Worm (Caenorhabditis elegans): Measurements from ENCODE around the gene lag-1.

DNA sequence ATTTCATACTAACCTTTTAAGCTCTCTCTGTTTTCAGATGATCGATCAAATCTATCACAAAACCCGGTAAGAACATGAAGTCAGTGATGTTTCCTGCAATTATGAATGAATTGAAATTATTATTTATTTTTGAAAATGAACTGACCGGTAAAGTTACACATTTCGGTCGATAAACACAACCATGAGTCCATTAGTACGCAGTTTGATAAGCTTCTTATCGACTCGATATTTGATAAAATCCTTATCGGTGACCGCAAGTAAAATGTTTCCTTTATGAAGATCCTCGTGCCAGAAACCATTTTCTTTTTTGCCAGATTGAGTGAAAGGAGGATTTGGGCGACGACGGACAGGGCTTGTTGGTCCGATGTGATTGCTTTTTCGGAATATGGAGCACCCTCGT, 8.7 kb upstream of the lag-1 start:
- TF ChIP-seq W03F9.2 (tag; optimal IDR thresholded peaks at IDR 0.05): no peak
- TF ChIP-seq dao-5 (tag; optimal IDR thresholded peaks at IDR 0.05): no peak
